Fruit fly (Drosophila melanogaster) whole organism, embryonic: Measurements from ENCODE around the gene cdi.

Experiments
- Ada2b ChIP-seq: fragments of 200-800 bp; sonication (Bioruptor generic); IDR thresholded peaks from 2 replicates; pipeline ENCODE4 v1.3.6; 2022; ENCODE audit warnings: missing biosample characterization, missing genetic modification characterization
- Aef1 ChIP-seq: fragments of 200-800 bp; sonication (Bioruptor generic); IDR thresholded peaks from 3 replicates; pipeline ENCODE4 v1.3.6; 2022; ENCODE audit warnings: missing biosample characterization, missing genetic modification characterization
- B-H1 ChIP-seq: fragments of 200-800 bp; sonication (Bioruptor generic); IDR thresholded peaks from 3 replicates; pipeline ENCODE4 v1.3.6; 2022; ENCODE audit warnings: missing biosample characterization, missing genetic modification characterization
- Bdp1 ChIP-seq: fragments of 200-800 bp; sonication (Bioruptor generic); optimal IDR thresholded peaks from 3 replicates; lab custom pipeline; 2016; ENCODE audit warnings: missing biosample characterization, missing genetic modification characterization
- CG10366 ChIP-seq: fragments of 200-800 bp; sonication (Bioruptor generic); IDR thresholded peaks from 2 replicates; pipeline ENCODE4 v1.3.6; 2022; ENCODE audit warnings: missing biosample characterization, missing genetic modification characterization
- CG10565 ChIP-seq: fragments of 200-800 bp; sonication (Bioruptor generic); optimal IDR thresholded peaks from 3 replicates; lab custom pipeline; 2016; ENCODE audit warnings: missing biosample characterization, mild to moderate bottlenecking, missing genetic modification characterization
- CG10959 ChIP-seq: fragments of 200-800 bp; sonication (Bioruptor generic); IDR thresholded peaks from 2 replicates; pipeline ENCODE4 v1.3.6; 2022; ENCODE audit warnings: missing biosample characterization, missing genetic modification characterization
- CG12236 ChIP-seq: fragments of 200-800 bp; sonication (Bioruptor generic); optimal IDR thresholded peaks from 2 replicates; lab custom pipeline; 2016; ENCODE audit warnings: missing biosample characterization, missing genetic modification characterization
- CG12391 ChIP-seq: fragments of 200-800 bp; sonication (Bioruptor generic); optimal IDR thresholded peaks from 3 replicates; lab custom pipeline; 2018; ENCODE audit warnings: missing biosample characterization, mild to moderate bottlenecking, missing genetic modification characterization, moderate library complexity
- CG12744 ChIP-seq: fragments of 200-800 bp; sonication (Bioruptor generic); optimal IDR thresholded peaks from 2 replicates; lab custom pipeline; 2016; ENCODE audit warnings: missing biosample characterization, missing genetic modification characterization
- CG14441 ChIP-seq: fragments of 200-800 bp; sonication (Bioruptor generic); IDR thresholded peaks from 2 replicates; pipeline ENCODE4 v1.3.6; 2022; ENCODE audit warnings: missing biosample characterization, missing genetic modification characterization
- CG15073 ChIP-seq: fragments of 200-800 bp; sonication (Bioruptor generic); optimal IDR thresholded peaks from 2 replicates; lab custom pipeline; 2016; ENCODE audit warnings: missing biosample characterization, missing genetic modification characterization
- CG17568 ChIP-seq: fragments of 200-800 bp; sonication (Bioruptor generic); optimal IDR thresholded peaks from 2 replicates; lab custom pipeline; 2018; ENCODE audit warnings: missing biosample characterization, mild to moderate bottlenecking, missing genetic modification characterization, moderate library complexity
- CG2678 ChIP-seq: fragments of 200-800 bp; sonication (Bioruptor generic); optimal IDR thresholded peaks from 3 replicates; lab custom pipeline; 2019; ENCODE audit warnings: missing biosample characterization, mild to moderate bottlenecking, missing genetic modification characterization, moderate library complexity
- CG31441 ChIP-seq: fragments of 200-800 bp; sonication (Bioruptor generic); IDR thresholded peaks from 2 replicates; pipeline ENCODE4 v1.3.6; 2022; ENCODE audit warnings: missing biosample characterization, missing genetic modification characterization
- CG4854 ChIP-seq: fragments of 200-800 bp; sonication (Bioruptor generic); optimal IDR thresholded peaks from 2 replicates; lab custom pipeline; 2016; ENCODE audit warnings: missing biosample characterization, missing genetic modification characterization, inconsistent platforms
- CG6175 ChIP-seq: fragments of 200-800 bp; sonication (Bioruptor generic); IDR thresholded peaks from 3 replicates; pipeline ENCODE4 v1.3.6; 2022; ENCODE audit warnings: missing biosample characterization, missing genetic modification characterization
- CG6654 ChIP-seq: fragments of 200-800 bp; sonication (Bioruptor generic); optimal IDR thresholded peaks from 2 replicates; lab custom pipeline; 2017; ENCODE audit warnings: missing biosample characterization, mild to moderate bottlenecking, missing genetic modification characterization
- CG7357 ChIP-seq: fragments of 200-800 bp; sonication (Bioruptor generic); IDR thresholded peaks from 3 replicates; pipeline ENCODE4 v1.3.6; 2022; ENCODE audit warnings: missing biosample characterization, missing genetic modification characterization
- CG8290 ChIP-seq, 3 experiments: fragments of 200-800 bp; sonication (Bioruptor generic); optimal IDR thresholded peaks; 2 replicates each; lab custom pipeline; 2016 to 2019; ENCODE audit warnings: missing biosample characterization in 3 of 3, missing genetic modification characterization in 3 of 3, mild to moderate bottlenecking in 2 of 3, moderate library complexity in 1 of 3
- CTCF ChIP-seq: fragments of 200-800 bp; sonication (Bioruptor generic); optimal IDR thresholded peaks from 2 replicates; lab custom pipeline; 2017; ENCODE audit warnings: missing biosample characterization, mild to moderate bottlenecking, missing genetic modification characterization, moderate library complexity
- E2f2 ChIP-seq: fragments of 200-800 bp; sonication (Bioruptor generic); IDR thresholded peaks from 2 replicates; pipeline ENCODE4 v1.3.6; 2022; ENCODE audit warnings: missing biosample characterization, missing genetic modification characterization
- Ets65A ChIP-seq: fragments of 200-800 bp; sonication (Bioruptor generic); peaks from one replicate; lab custom pipeline; 2016; ENCODE audit warnings: missing biosample characterization, missing genetic modification characterization
- Hr3 ChIP-seq: fragments of 200-800 bp; sonication (Bioruptor generic); optimal IDR thresholded peaks from 3 replicates; lab custom pipeline; 2016; ENCODE audit warnings: missing biosample characterization, missing genetic modification characterization
- Jarid2 ChIP-seq: fragments of 200-800 bp; sonication (Bioruptor generic); optimal IDR thresholded peaks from 3 replicates; lab custom pipeline; 2017; ENCODE audit warnings: mild to moderate bottlenecking, missing biosample characterization, missing genetic modification reagents, missing genetic modification characterization
- Lpt ChIP-seq: fragments of >200 bp; optimal IDR thresholded peaks from 2 replicates; lab custom pipeline; 2018; ENCODE audit warnings: missing biosample characterization, missing genetic modification characterization
- Mad ChIP-seq: fragments of 200-800 bp; sonication (Bioruptor generic); optimal IDR thresholded peaks from 2 replicates; lab custom pipeline; 2016; ENCODE audit warnings: missing biosample characterization, missing genetic modification characterization
- NK7.1 ChIP-seq: fragments of 200-800 bp; sonication (Bioruptor generic); optimal IDR thresholded peaks from 3 replicates; lab custom pipeline; 2016; ENCODE audit warnings: missing biosample characterization, missing genetic modification characterization
- Oaz ChIP-seq: fragments of 200-800 bp; sonication (Bioruptor generic); IDR thresholded peaks from 2 replicates; pipeline ENCODE4 v1.3.6; 2022; ENCODE audit warnings: missing biosample characterization, missing genetic modification characterization
- Side ChIP-seq: fragments of 200-800 bp; sonication (Bioruptor generic); optimal IDR thresholded peaks from 2 replicates; lab custom pipeline; 2016; ENCODE audit warnings: missing biosample characterization, missing genetic modification characterization
- Xrp1 ChIP-seq: fragments of 200-800 bp; sonication (Bioruptor generic); IDR thresholded peaks from 2 replicates; pipeline ENCODE4 v1.3.6; 2022; ENCODE audit warnings: missing biosample characterization, missing genetic modification characterization
- al ChIP-seq: fragments of 200-800 bp; sonication (Bioruptor generic); IDR thresholded peaks from 2 replicates; pipeline ENCODE4 v1.3.6; 2022; ENCODE audit warnings: missing biosample characterization, missing genetic modification characterization
- bab2 ChIP-seq: fragments of 200-800 bp; sonication (Bioruptor generic); optimal IDR thresholded peaks from 2 replicates; lab custom pipeline; 2016; ENCODE audit warnings: missing biosample characterization, missing genetic modification characterization
- corto ChIP-seq: fragments of 200-800 bp; sonication (Bioruptor generic); optimal IDR thresholded peaks from 2 replicates; lab custom pipeline; 2016; ENCODE audit warnings: missing biosample characterization, mild to moderate bottlenecking, missing genetic modification characterization, moderate library complexity
- da ChIP-seq: fragments of 200-800 bp; sonication (Bioruptor generic); optimal IDR thresholded peaks from 2 replicates; lab custom pipeline; 2016; ENCODE audit warnings: missing biosample characterization, missing genetic modification characterization
- en ChIP-seq: fragments of 200-800 bp; sonication (Bioruptor generic); optimal IDR thresholded peaks from 2 replicates; lab custom pipeline; 2016; ENCODE audit warnings: missing biosample characterization, missing genetic modification characterization
- fd64A ChIP-seq: fragments of 200-800 bp; sonication (Bioruptor generic); optimal IDR thresholded peaks from 3 replicates; lab custom pipeline; 2018; ENCODE audit warnings: missing biosample characterization, mild to moderate bottlenecking, missing genetic modification characterization
- gce ChIP-seq: fragments of 200-800 bp; sonication (Bioruptor generic); IDR thresholded peaks from 3 replicates; pipeline ENCODE4 v1.3.6; 2022; ENCODE audit warnings: missing biosample characterization, missing genetic modification characterization
- gsb ChIP-seq: fragments of 200-800 bp; sonication (Bioruptor generic); IDR thresholded peaks from 2 replicates; pipeline ENCODE4 v1.3.6; 2022; ENCODE audit warnings: missing biosample characterization, missing genetic modification characterization
- gt ChIP-seq: fragments of 200-800 bp; sonication (Bioruptor generic); IDR thresholded peaks from 2 replicates; pipeline ENCODE4 v1.3.6; 2022; ENCODE audit warnings: missing biosample characterization, missing genetic modification characterization
- lmd ChIP-seq: fragments of 200-800 bp; sonication (Bioruptor generic); IDR thresholded peaks from 2 replicates; pipeline ENCODE4 v1.3.6; 2022; ENCODE audit warnings: missing biosample characterization, missing genetic modification characterization
- pzg ChIP-seq: fragments of 200-800 bp; sonication (Bioruptor generic); optimal IDR thresholded peaks from 3 replicates; lab custom pipeline; 2018; ENCODE audit warnings: missing biosample characterization, mild to moderate bottlenecking, missing genetic modification characterization, moderate library complexity
- sim ChIP-seq: fragments of 200-800 bp; sonication (Bioruptor generic); IDR thresholded peaks from 2 replicates; pipeline ENCODE4 v1.3.6; 2022; ENCODE audit warnings: missing biosample characterization, missing genetic modification characterization
- slou ChIP-seq: fragments of 200-800 bp; sonication (Bioruptor generic); optimal IDR thresholded peaks from 3 replicates; lab custom pipeline; 2016; ENCODE audit warnings: missing biosample characterization, missing genetic modification characterization
- sna ChIP-seq: fragments of 200-800 bp; sonication (Bioruptor generic); IDR thresholded peaks from 2 replicates; pipeline ENCODE4 v1.3.6; 2022; ENCODE audit warnings: missing biosample characterization, missing genetic modification characterization; ENCODE audit not compliant: partially characterized antibody
- so ChIP-seq: fragments of 200-800 bp; sonication (Bioruptor generic); IDR thresholded peaks from 3 replicates; pipeline ENCODE4 v1.3.6; 2022; ENCODE audit warnings: missing biosample characterization, missing genetic modification characterization
- tin ChIP-seq: fragments of 200-800 bp; sonication (Bioruptor generic); optimal IDR thresholded peaks from 3 replicates; lab custom pipeline; 2016; ENCODE audit warnings: missing biosample characterization, missing genetic modification characterization
- ttk ChIP-seq: fragments of 200-800 bp; sonication (Bioruptor generic); IDR thresholded peaks from 2 replicates; pipeline ENCODE4 v2.1.2; 2022; ENCODE audit warnings: missing biosample characterization, missing genetic modification characterization
- vfl ChIP-seq: fragments of 200-800 bp; sonication (Bioruptor generic); optimal IDR thresholded peaks from 2 replicates; lab custom pipeline; 2016; ENCODE audit warnings: missing biosample characterization, missing genetic modification characterization
- zen ChIP-seq: fragments of 200-800 bp; sonication (Bioruptor generic); optimal IDR thresholded peaks from 3 replicates; lab custom pipeline; 2018; ENCODE audit warnings: missing biosample characterization, mild to moderate bottlenecking, missing genetic modification characterization, moderate library complexity
- zfh2 ChIP-seq: fragments of 200-800 bp; sonication (Bioruptor generic); optimal IDR thresholded peaks from 2 replicates; lab custom pipeline; 2016; ENCODE audit warnings: missing biosample characterization, missing genetic modification characterization

The cdi gene

DNA sequence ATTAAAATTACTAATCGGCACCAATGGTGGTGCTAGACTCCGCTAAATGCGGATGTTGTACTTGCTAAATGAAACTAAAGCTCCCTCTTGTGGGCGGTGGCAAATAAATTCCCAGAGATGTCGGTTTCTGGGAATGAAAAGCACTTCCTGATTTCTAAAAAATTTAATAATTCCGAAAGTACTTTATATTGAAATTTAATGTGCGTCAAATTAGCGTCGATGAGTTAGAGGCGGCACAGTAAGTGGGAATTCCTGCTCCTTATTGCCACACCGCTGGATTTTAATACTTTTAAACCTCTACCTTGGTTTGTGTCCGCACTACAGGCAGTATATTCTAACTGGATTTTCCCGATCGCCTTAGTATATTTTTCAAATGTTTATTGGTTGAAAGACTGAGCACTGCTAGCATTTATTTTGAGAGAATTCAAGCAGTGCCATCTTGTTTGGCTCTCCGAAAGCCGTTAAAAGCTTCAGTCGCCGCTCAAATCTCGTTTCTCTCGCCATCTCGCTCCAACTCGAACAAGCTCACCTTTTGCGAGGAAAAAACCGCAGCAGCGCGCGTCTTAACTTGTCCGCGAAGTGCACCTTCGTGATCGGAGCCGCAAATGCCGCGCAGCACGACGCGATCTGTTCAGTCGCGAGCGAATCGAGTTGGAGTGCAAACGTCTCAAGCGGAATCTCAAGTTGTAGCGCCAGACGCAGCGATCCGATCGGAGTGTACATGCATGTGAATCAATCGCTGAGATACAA lies 2.4 kb upstream of the cdi start, which contains the start of gene CG6040 (continued):
- TF ChIP-seq CG2678 (peak; percentile 23), ttk (GFP tag; lab: Robert Waterston, UW) (no peak), zen (tag; lab: Kevin White, UChicago) (peak; percentile 40), zfh2 (GFP tag; lab: Kevin White, UChicago) (peak; percentile 28), lmd (0 out of 2 replicates have a peak, but pooled peaks have one; percentile 28), slou (GFP tag; lab: Kevin White, UChicago) (no peak), Aef1 (0 out of 3 replicates have a peak, but pooled peaks have one; percentile 45), tin (peak; percentile 40), CG8290 (GFP tag; optimal IDR thresholded peaks at IDR 0.05; lab: Kevin White, UChicago) (peak; percentile 63), CG8290 (tag; optimal IDR thresholded peaks at IDR 0.05; lab: Kevin White, UChicago) (peak in 1 of 2 experiments; percentile 28), CG10565 (GFP tag; lab: Kevin White, UChicago) (peak; percentile 32), corto (GFP tag; lab: Kevin White, UChicago) (no peak), gt (GFP tag; lab: Robert Waterston, UW) (no peak), Ada2b (no peak), bab2 (peak; percentile 37), Ets65A (GFP tag; lab: Kevin White, UChicago) (peak; percentile 95), fd64A (GFP tag; lab: Kevin White, UChicago) (no peak), gce (GFP tag; lab: Robert Waterston, UW) (no peak), CG4854 (peak; percentile 42), gsb (GFP tag; lab: Robert Waterston, UW) (no peak), CTCF (GFP tag; lab: Kevin White, UChicago) (peak; percentile 95), Lpt (peak; percentile 60), pzg (peak; percentile 69), en (no peak), al (no peak), CG7357 (no peak), NK7.1 (GFP tag; lab: Kevin White, UChicago) (no peak), vfl (GFP tag; lab: Kevin White, UChicago) (no peak), CG6175 (GFP tag; lab: Robert Waterston, UW) (no peak), CG12391 (tag; lab: Kevin White, UChicago) (peak; percentile 55), Jarid2 (GFP tag; lab: Kevin White, UChicago) (peak; percentile 87), sim (GFP tag; lab: Robert Waterston, UW) (no peak), Oaz (GFP tag; lab: Robert Waterston, UW) (no peak), Hr3 (GFP tag; lab: Kevin White, UChicago) (peak; percentile 30), Bdp1 (peak; percentile 64), CG12236 (GFP tag; lab: Kevin White, UChicago) (peak; percentile 14), CG15073 (GFP tag; lab: Kevin White, UChicago) (no peak), Side (GFP tag; lab: Kevin White, UChicago) (peak; percentile 47), CG10959 (GFP tag; lab: Robert Waterston, UW) (no peak), da (GFP tag; lab: Kevin White, UChicago) (no peak), Xrp1 (GFP tag; lab: Robert Waterston, UW) (peak; percentile 8; the same call in 1 of the 2 replicates), CG6654 (GFP tag; lab: Kevin White, UChicago) (peak; percentile 51), CG31441 (peak; percentile 45; the same call in 1 of the 2 replicates), CG17568 (GFP tag; lab: Kevin White, UChicago) (no peak), CG14441 (GFP tag; lab: Robert Waterston, UW) (peak; percentile 30; the same call in 1 of the 2 replicates), so (GFP tag; lab: Robert Waterston, UW) (peak; percentile 39; the same call in 1 of the 3 replicates), CG12744 (GFP tag; lab: Kevin White, UChicago) (no peak), B-H1 (GFP tag; lab: Robert Waterston, UW) (no peak), sna (no peak), E2f2 (GFP tag; lab: Robert Waterston, UW) (peak; percentile 69), Mad (GFP tag; lab: Kevin White, UChicago) (peak; percentile 52), CG10366 (GFP tag; lab: Robert Waterston, UW) (no peak; the same call in 1 of the 2 replicates)
